Fruit fly (Drosophila melanogaster) whole organism, embryonic: ENCODE results near the gene IA-2.

Experiments used
- Abd-B ChIP-seq: fragments of 200-800 bp; sonication (Bioruptor generic); optimal IDR thresholded peaks from 2 replicates; lab custom pipeline; 2018; ENCODE audit warnings: missing biosample characterization, mild to moderate bottlenecking, missing genetic modification characterization, moderate library complexity
- Atf-2 ChIP-seq: fragments of 200-800 bp; sonication (Bioruptor generic); optimal IDR thresholded peaks from 2 replicates; lab custom pipeline; 2016; ENCODE audit warnings: missing biosample characterization, missing genetic modification characterization
- Awh ChIP-seq: fragments of 200-800 bp; sonication (Bioruptor generic); IDR thresholded peaks from 2 replicates; pipeline ENCODE4, ENCODE4 v1.3.6; 2022; ENCODE audit warnings: missing biosample characterization, missing genetic modification characterization
- CG10321 ChIP-seq: fragments of 200-800 bp; sonication (Bioruptor generic); IDR thresholded peaks from 2 replicates; pipeline ENCODE4 v1.3.6; 2022; ENCODE audit warnings: missing biosample characterization, missing genetic modification characterization
- CG10959 ChIP-seq: fragments of 200-800 bp; sonication (Bioruptor generic); IDR thresholded peaks from 2 replicates; pipeline ENCODE4 v1.3.6; 2022; ENCODE audit warnings: missing biosample characterization, missing genetic modification characterization
- CG10979 ChIP-seq: fragments of 200-800 bp; sonication (Bioruptor generic); optimal IDR thresholded peaks from 2 replicates; lab custom pipeline; 2018; ENCODE audit warnings: missing biosample characterization, mild to moderate bottlenecking, missing genetic modification characterization, moderate library complexity
- CG11093 ChIP-seq: fragments of 200-800 bp; sonication (Bioruptor generic); IDR thresholded peaks from 3 replicates; pipeline ENCODE4 v1.3.6; 2022; ENCODE audit warnings: missing biosample characterization, missing genetic modification characterization
- CG12769 ChIP-seq: fragments of 200-800 bp; sonication (Bioruptor generic); optimal IDR thresholded peaks from 2 replicates; lab custom pipeline; 2019; ENCODE audit warnings: missing biosample characterization, mild to moderate bottlenecking, missing genetic modification characterization, moderate library complexity
- CG13123 ChIP-seq: fragments of 200-800 bp; sonication (Bioruptor generic); optimal IDR thresholded peaks from 2 replicates; lab custom pipeline; 2016; ENCODE audit warnings: missing biosample characterization, missing genetic modification characterization
- CG13775 ChIP-seq: fragments of 200-800 bp; sonication (Bioruptor generic); optimal IDR thresholded peaks from 3 replicates; lab custom pipeline; 2017; ENCODE audit warnings: missing biosample characterization, mild to moderate bottlenecking, missing genetic modification characterization
- CG17186 ChIP-seq: fragments of 200-800 bp; sonication (Bioruptor generic); optimal IDR thresholded peaks from 3 replicates; lab custom pipeline; 2017; ENCODE audit warnings: missing biosample characterization, missing genetic modification reagents, missing genetic modification characterization
- CG17568 ChIP-seq: fragments of 200-800 bp; sonication (Bioruptor generic); optimal IDR thresholded peaks from 2 replicates; lab custom pipeline; 2018; ENCODE audit warnings: missing biosample characterization, mild to moderate bottlenecking, missing genetic modification characterization, moderate library complexity
- CG17912 ChIP-seq: fragments of 200-800 bp; sonication (Bioruptor generic); optimal IDR thresholded peaks from 2 replicates; lab custom pipeline; 2018; ENCODE audit warnings: missing biosample characterization, mild to moderate bottlenecking, missing genetic modification characterization
- CG2129 ChIP-seq: fragments of 200-800 bp; sonication (Bioruptor generic); IDR thresholded peaks from 2 replicates; pipeline ENCODE4 v1.3.6; 2022; ENCODE audit warnings: missing biosample characterization, missing genetic modification characterization; ENCODE audit not compliant: partially characterized antibody
- CG3838 ChIP-seq: fragments of 200-800 bp; sonication (Bioruptor generic); optimal IDR thresholded peaks from 3 replicates; lab custom pipeline; 2016; ENCODE audit warnings: missing biosample characterization, missing genetic modification characterization
- CG3995 ChIP-seq: fragments of 200-800 bp; sonication (Bioruptor generic); optimal IDR thresholded peaks from 3 replicates; lab custom pipeline; 2016; ENCODE audit warnings: missing biosample characterization, missing genetic modification characterization
- CG5245 ChIP-seq: fragments of 200-800 bp; sonication (Bioruptor generic); optimal IDR thresholded peaks from 3 replicates; lab custom pipeline; 2016; ENCODE audit warnings: missing biosample characterization, missing genetic modification characterization
- CG7839 ChIP-seq: fragments of 200-800 bp; sonication (Bioruptor generic); optimal IDR thresholded peaks from 3 replicates; lab custom pipeline; 2018; ENCODE audit warnings: missing biosample characterization, mild to moderate bottlenecking, missing genetic modification characterization, moderate library complexity
- CG7987 ChIP-seq: fragments of 200-800 bp; sonication (Bioruptor generic); optimal IDR thresholded peaks from 2 replicates; lab custom pipeline; 2018; ENCODE audit warnings: missing biosample characterization, mild to moderate bottlenecking, missing genetic modification characterization, moderate library complexity
- CG9797 ChIP-seq: fragments of 200-800 bp; sonication (Bioruptor generic); optimal IDR thresholded peaks from 3 replicates; lab custom pipeline; 2018; ENCODE audit warnings: missing biosample characterization, mild to moderate bottlenecking, missing genetic modification characterization
- Camta ChIP-seq: fragments of 200-800 bp; sonication (Bioruptor generic); optimal IDR thresholded peaks from 2 replicates; lab custom pipeline; 2016; ENCODE audit warnings: missing biosample characterization, missing genetic modification characterization
- Dek ChIP-seq: fragments of 200-800 bp; sonication (Bioruptor generic); optimal IDR thresholded peaks from 3 replicates; lab custom pipeline; 2019; ENCODE audit warnings: missing biosample characterization, mild to moderate bottlenecking, missing genetic modification characterization, moderate library complexity
- Dip2 ChIP-seq: fragments of 200-800 bp; sonication (Bioruptor generic); IDR thresholded peaks from 2 replicates; pipeline ENCODE4 v1.3.6; 2022; ENCODE audit warnings: missing biosample characterization, missing genetic modification characterization
- Doc3 ChIP-seq: fragments of 200-800 bp; sonication (Bioruptor generic); IDR thresholded peaks from 3 replicates; pipeline ENCODE4 v1.3.6; 2022; ENCODE audit warnings: missing biosample characterization, missing genetic modification characterization; ENCODE audit not compliant: partially characterized antibody
- Kr ChIP-seq: fragments of 200-800 bp; sonication (Bioruptor generic); optimal IDR thresholded peaks from 2 replicates; lab custom pipeline; 2017; ENCODE audit warnings: missing biosample characterization, mild to moderate bottlenecking, missing genetic modification characterization
- Neu2 ChIP-seq: fragments of 200-800 bp; sonication (Bioruptor generic); optimal IDR thresholded peaks from 3 replicates; lab custom pipeline; 2016; ENCODE audit warnings: missing biosample characterization, missing genetic modification characterization, borderline replicate concordance
- Stat92E ChIP-seq, 3 experiments: fragments of >200 bp in 2 of 3; fragments of 200-800 bp in 1 of 3; sonication (Bioruptor generic) in 1 of 3; optimal IDR thresholded peaks; 2 replicates each; lab custom pipeline; 2017 to 2019; ENCODE audit warnings: missing biosample characterization in 3 of 3, missing genetic modification characterization in 3 of 3, mild to moderate bottlenecking in 1 of 3, moderate library complexity in 1 of 3
- Trl ChIP-seq, 3 experiments: fragments of >200 bp in 2 of 3; fragments of 200-800 bp in 1 of 3; sonication (Bioruptor generic) in 1 of 3; optimal IDR thresholded peaks; 2 replicates in 1 of 3; 3 replicates in 2 of 3; lab custom pipeline; 2016 to 2017; ENCODE audit warnings: missing biosample characterization in 1 of 3, missing genetic modification characterization in 1 of 3
- abd-A ChIP-seq: fragments of 200-800 bp; sonication (Bioruptor generic); optimal IDR thresholded peaks from 3 replicates; lab custom pipeline; 2019; ENCODE audit warnings: missing biosample characterization, mild to moderate bottlenecking, missing genetic modification characterization, moderate library complexity
- al ChIP-seq: fragments of 200-800 bp; sonication (Bioruptor generic); IDR thresholded peaks from 2 replicates; pipeline ENCODE4 v1.3.6; 2022; ENCODE audit warnings: missing biosample characterization, missing genetic modification characterization
- bigmax ChIP-seq: fragments of 200-800 bp; sonication (Bioruptor generic); optimal IDR thresholded peaks from 2 replicates; lab custom pipeline; 2018; ENCODE audit warnings: missing biosample characterization, mild to moderate bottlenecking, missing genetic modification characterization
- cas ChIP-seq: fragments of 200-800 bp; sonication (Bioruptor generic); IDR thresholded peaks from 2 replicates; pipeline ENCODE4 v1.3.6; 2022; ENCODE audit warnings: missing biosample characterization, missing genetic modification characterization
- cg ChIP-seq: fragments of 200-800 bp; sonication (Bioruptor generic); optimal IDR thresholded peaks from 3 replicates; lab custom pipeline; 2019; ENCODE audit warnings: missing biosample characterization, mild to moderate bottlenecking, missing genetic modification characterization, moderate library complexity
- cwo ChIP-seq: fragments of 200-800 bp; sonication (Bioruptor generic); optimal IDR thresholded peaks from 3 replicates; lab custom pipeline; 2017; ENCODE audit warnings: missing biosample characterization, missing genetic modification characterization, mild to moderate bottlenecking, moderate library complexity, missing genetic modification reagents
- dan ChIP-seq: fragments of 200-800 bp; sonication (Bioruptor generic); IDR thresholded peaks from 2 replicates; pipeline ENCODE4 v1.3.6; 2022; ENCODE audit warnings: missing biosample characterization, missing genetic modification characterization
- dysf ChIP-seq: fragments of 200-800 bp; sonication (Bioruptor generic); IDR thresholded peaks from 3 replicates; pipeline ENCODE4 v1.3.6; 2022; ENCODE audit warnings: missing biosample characterization, missing genetic modification characterization
- ewg ChIP-seq: fragments of 200-800 bp; sonication (Bioruptor generic); optimal IDR thresholded peaks from 3 replicates; lab custom pipeline; 2017; ENCODE audit warnings: mild to moderate bottlenecking, missing biosample characterization, missing genetic modification reagents, missing genetic modification characterization
- fd102C ChIP-seq: fragments of 200-800 bp; sonication (Bioruptor generic); optimal IDR thresholded peaks from 2 replicates; lab custom pipeline; 2018; ENCODE audit warnings: missing biosample characterization, mild to moderate bottlenecking, missing genetic modification characterization, moderate library complexity
- fu2 ChIP-seq: fragments of 200-800 bp; sonication (Bioruptor generic); optimal IDR thresholded peaks from 2 replicates; lab custom pipeline; 2016; ENCODE audit warnings: missing biosample characterization, missing genetic modification characterization
- grn ChIP-seq: fragments of 200-800 bp; sonication (Bioruptor generic); optimal IDR thresholded peaks from 3 replicates; lab custom pipeline; 2017; ENCODE audit warnings: missing biosample characterization, missing genetic modification characterization
- gsb ChIP-seq: fragments of 200-800 bp; sonication (Bioruptor generic); IDR thresholded peaks from 2 replicates; pipeline ENCODE4 v1.3.6; 2022; ENCODE audit warnings: missing biosample characterization, missing genetic modification characterization
- hkb ChIP-seq, 2 experiments: fragments of 200-800 bp in 1 of 2; fragments of >200 bp in 1 of 2; sonication (Bioruptor generic) in 1 of 2; IDR thresholded peaks in 1 of 2; optimal IDR thresholded peaks in 1 of 2; 2 replicates each; pipeline versions ENCODE4 v1.3.6 to Lab custom; 2017 to 2022; ENCODE audit warnings: missing biosample characterization in 1 of 2, missing genetic modification characterization in 1 of 2
- inv ChIP-seq: fragments of 200-800 bp; sonication (Bioruptor generic); IDR thresholded peaks from 2 replicates; pipeline ENCODE4 v1.3.6; 2022; ENCODE audit warnings: missing biosample characterization, missing genetic modification characterization; ENCODE audit not compliant: partially characterized antibody
- odd ChIP-seq: fragments of 200-800 bp; sonication (Bioruptor generic); optimal IDR thresholded peaks from 2 replicates; lab custom pipeline; 2017; ENCODE audit warnings: missing biosample characterization, mild to moderate bottlenecking, missing genetic modification characterization
- slbo ChIP-seq: fragments of 200-800 bp; sonication (Bioruptor generic); IDR thresholded peaks from 2 replicates; pipeline ENCODE4 v1.3.6; 2022; ENCODE audit warnings: missing biosample characterization, missing genetic modification characterization
- ssp ChIP-seq: fragments of 200-800 bp; sonication (Bioruptor generic); IDR thresholded peaks from 2 replicates; pipeline ENCODE4 v1.3.6; 2022; ENCODE audit warnings: missing biosample characterization, missing genetic modification characterization
- vfl ChIP-seq: fragments of 200-800 bp; sonication (Bioruptor generic); optimal IDR thresholded peaks from 2 replicates; lab custom pipeline; 2016; ENCODE audit warnings: missing biosample characterization, missing genetic modification characterization
- zen2 ChIP-seq: fragments of 200-800 bp; sonication (Bioruptor generic); IDR thresholded peaks from 3 replicates; pipeline ENCODE4 v1.3.6; 2022; ENCODE audit warnings: missing biosample characterization, missing genetic modification characterization; ENCODE audit not compliant: partially characterized antibody

IA-2 gene

dm6 chr2L:1075753-1076152, 27.9 kb upstream of the IA-2 start (continued):
- no peak for TF ChIP-seq CG17568 (GFP tag; lab: Kevin White, UChicago)
- peak; percentile 95 for TF ChIP-seq CG10979 (tag; lab: Kevin White, UChicago)
- TF ChIP-seq bigmax (GFP tag; lab: Kevin White, UChicago): no peak
- peak; percentile 23 for TF ChIP-seq CG9797 (GFP tag; lab: Kevin White, UChicago)
- peak; percentile 14 for TF ChIP-seq abd-A (tag; lab: Kevin White, UChicago)
- peak; percentile 95 for TF ChIP-seq CG5245 (GFP tag; lab: Kevin White, UChicago)
- peak; percentile 85 for TF ChIP-seq CG13775 (GFP tag; lab: Kevin White, UChicago)
- TF ChIP-seq grn: peak; percentile 28
- no peak for TF ChIP-seq CG3995 (GFP tag; lab: Kevin White, UChicago)
- no peak for TF ChIP-seq hkb (optimal IDR thresholded peaks at IDR 0.05; lab: Kevin White, UChicago)
- TF ChIP-seq hkb (GFP tag; IDR thresholded peaks at IDR 0.05; lab: Robert Waterston, UW): peak; percentile 92
- peak; percentile 86 for TF ChIP-seq ssp (GFP tag; lab: Robert Waterston, UW)
- peak; percentile 62; the same call in 1 of the 2 replicates for TF ChIP-seq CG10321 (GFP tag; lab: Robert Waterston, UW)
- peak; percentile 92 for TF ChIP-seq fd102C (GFP tag; lab: Kevin White, UChicago)
- TF ChIP-seq dysf (GFP tag; lab: Robert Waterston, UW): peak; percentile 92
- TF ChIP-seq CG7839 (tag; lab: Kevin White, UChicago): peak; percentile 92
- TF ChIP-seq CG11093 (GFP tag; lab: Robert Waterston, UW): peak; percentile 93
- TF ChIP-seq cas: peak; percentile 42; the same call in 1 of the 2 replicates
- TF ChIP-seq Dip2 (GFP tag; lab: Robert Waterston, UW): no peak
- peak; percentile 86 for TF ChIP-seq CG13123 (GFP tag; lab: Kevin White, UChicago)
- TF ChIP-seq zen2 (GFP tag; lab: Robert Waterston, UW): no peak
- peak; percentile 76 for TF ChIP-seq odd (GFP tag; lab: Kevin White, UChicago)
- TF ChIP-seq Camta (GFP tag; lab: Kevin White, UChicago): peak; percentile 93
- peak; percentile 95 for TF ChIP-seq Awh (GFP tag; lab: Robert Waterston, UW)
- peak; percentile 90 for TF ChIP-seq ewg
- TF ChIP-seq Trl (optimal IDR thresholded peaks at IDR 0.05; lab: Kevin White, UChicago): no peak
- TF ChIP-seq Trl (GFP tag; optimal IDR thresholded peaks at IDR 0.05; lab: Kevin White, UChicago): peak; percentile 91
- TF ChIP-seq dan (GFP tag; lab: Robert Waterston, UW): peak; percentile 93
- TF ChIP-seq Dek (tag; lab: Kevin White, UChicago): peak; percentile 58
- TF ChIP-seq Stat92E (GFP tag; optimal IDR thresholded peaks at IDR 0.05; lab: Kevin White, UChicago): peak in 1 of 3 experiments; percentile 93
- no peak for TF ChIP-seq CG2129 (GFP tag; lab: Robert Waterston, UW)
- TF ChIP-seq vfl (GFP tag; lab: Kevin White, UChicago): peak; percentile 76
- TF ChIP-seq cwo (GFP tag; lab: Kevin White, UChicago): peak; percentile 55
- peak; percentile 96 for TF ChIP-seq Abd-B (GFP tag; lab: Kevin White, UChicago)
- peak; percentile 55 for TF ChIP-seq gsb (GFP tag; lab: Robert Waterston, UW)
- TF ChIP-seq CG10959 (GFP tag; lab: Robert Waterston, UW): peak; percentile 96
- TF ChIP-seq Neu2: peak; percentile 75
- TF ChIP-seq CG12769 (tag; lab: Kevin White, UChicago): peak; percentile 94
- TF ChIP-seq inv (GFP tag; lab: Robert Waterston, UW): no peak
- peak; percentile 51 for TF ChIP-seq cg (GFP tag; lab: Kevin White, UChicago)
- peak; percentile 80 for TF ChIP-seq CG17186 (GFP tag; lab: Kevin White, UChicago)
- TF ChIP-seq CG7987 (GFP tag; lab: Kevin White, UChicago): peak; percentile 62
- TF ChIP-seq Atf-2: peak; percentile 93
- peak; percentile 33 for TF ChIP-seq CG17912 (GFP tag; lab: Kevin White, UChicago)
- peak; percentile 43; the same call in 1 of the 2 replicates for TF ChIP-seq al (GFP tag; lab: Robert Waterston, UW)
- peak; percentile 79 for TF ChIP-seq Kr
- TF ChIP-seq CG3838 (GFP tag; lab: Kevin White, UChicago): peak; percentile 78
- TF ChIP-seq fu2: peak; percentile 74
- TF ChIP-seq Doc3: no peak
- TF ChIP-seq slbo (GFP tag; lab: Robert Waterston, UW): peak; percentile 91
